Fruit fly (Drosophila melanogaster): ENCODE measurements around the gene CG12091.

Gene CG12091

dm6 chr3L:1517274-1518047 lies 19.2 kb downstream of the CG12091 start (continued):
- peak; percentile 52 for TF ChIP-seq CG32532 (GFP tag; IDR thresholded peaks at IDR 0.05)
- no peak for TF ChIP-seq hth (optimal IDR thresholded peaks at IDR 0.05)
- no peak for TF ChIP-seq CG31365 (tag; optimal IDR thresholded peaks at IDR 0.05)
- TF ChIP-seq CG8281 (tag; optimal IDR thresholded peaks at IDR 0.05) = no peak
- TF ChIP-seq B-H2 (GFP tag; optimal IDR thresholded peaks at IDR 0.05) = no peak
- no peak for TF ChIP-seq Lpt (GFP tag; optimal IDR thresholded peaks at IDR 0.05)
- TF ChIP-seq lov (optimal IDR thresholded peaks at IDR 0.05) = no peak
- no peak for TF ChIP-seq lov (GFP tag; IDR thresholded peaks at IDR 0.05)
- TF ChIP-seq zen2 (GFP tag; IDR thresholded peaks at IDR 0.05; ENCODE audit: partially characterized antibody) = peak; percentile 62
- no peak for TF ChIP-seq onecut (GFP tag; IDR thresholded peaks at IDR 0.05)
- TF ChIP-seq CG4730 (GFP tag; IDR thresholded peaks at IDR 0.05) = no peak
- peak; percentile 51; the same call in 1 of the 3 replicates for TF ChIP-seq CG34422 (GFP tag; IDR thresholded peaks at IDR 0.05)
- TF ChIP-seq zen (tag; optimal IDR thresholded peaks at IDR 0.05) = no peak
- TF ChIP-seq CG10462 (GFP tag; optimal IDR thresholded peaks at IDR 0.05) = peak; percentile 51
- peak; percentile 53 for TF ChIP-seq CG2129 (GFP tag; IDR thresholded peaks at IDR 0.05; ENCODE audit: partially characterized antibody)
- no peak for TF ChIP-seq CG3838 (GFP tag; optimal IDR thresholded peaks at IDR 0.05)
- TF ChIP-seq HLHmδ (GFP tag; optimal IDR thresholded peaks at IDR 0.05) = no peak
- no peak for TF ChIP-seq sc (optimal IDR thresholded peaks at IDR 0.05)
- no peak for TF ChIP-seq sc (GFP tag; optimal IDR thresholded peaks at IDR 0.05)
- no peak for TF ChIP-seq usp (GFP tag; optimal IDR thresholded peaks at IDR 0.05)
- TF ChIP-seq CG15073 (GFP tag; optimal IDR thresholded peaks at IDR 0.05) = no peak
- peak; percentile 55; the same call in 1 of the 2 replicates for TF ChIP-seq klu (GFP tag; IDR thresholded peaks at IDR 0.05)
- 0 out of 3 replicates have a peak, but pooled peaks have one; percentile 51 for TF ChIP-seq otp (GFP tag; IDR thresholded peaks at IDR 0.05)
- no peak for TF ChIP-seq CG15011 (GFP tag; optimal IDR thresholded peaks at IDR 0.05)
- peak; percentile 21 for TF ChIP-seq CG18262 (tag; optimal IDR thresholded peaks at IDR 0.05)
- peak; percentile 61 for TF ChIP-seq lab (GFP tag; optimal IDR thresholded peaks at IDR 0.05)
- peak; percentile 69; the same call in 2 of the 3 replicates for TF ChIP-seq Optix (GFP tag; IDR thresholded peaks at IDR 0.05)
- TF ChIP-seq CG14860 (GFP tag; IDR thresholded peaks at IDR 0.05; ENCODE audit: partially characterized antibody) = peak; percentile 62; the same call in 2 of the 3 replicates
- TF ChIP-seq insv (GFP tag; optimal IDR thresholded peaks at IDR 0.05) = peak in 1 of 2 experiments; percentile 27
- TF ChIP-seq Abd-B (GFP tag; optimal IDR thresholded peaks at IDR 0.05) = peak; percentile 48
- peak; percentile 7 for TF ChIP-seq CG7928 (GFP tag; optimal IDR thresholded peaks at IDR 0.05)
- TF ChIP-seq CG9932 (GFP tag; IDR thresholded peaks at IDR 0.05) = peak; percentile 77
- no peak for TF ChIP-seq CG5953 (GFP tag; IDR thresholded peaks at IDR 0.05)
- peak; percentile 70 for TF ChIP-seq hb (GFP tag; IDR thresholded peaks at IDR 0.05; ENCODE audit: partially characterized antibody)
- TF ChIP-seq CG4854 (GFP tag; optimal IDR thresholded peaks at IDR 0.05) = no peak
- TF ChIP-seq dimm (GFP tag; IDR thresholded peaks at IDR 0.05) = no peak
- TF ChIP-seq CG8359 (GFP tag; optimal IDR thresholded peaks at IDR 0.05; ENCODE audit: borderline replicate concordance) = no peak
- peak; percentile 63 for TF ChIP-seq her (GFP tag; optimal IDR thresholded peaks at IDR 0.05)
- TF ChIP-seq CG15479 (GFP tag; optimal IDR thresholded peaks at IDR 0.05) = no peak
- TF ChIP-seq CG9876 (GFP tag; optimal IDR thresholded peaks at IDR 0.05) = peak; percentile 29
- peak; percentile 69 for TF ChIP-seq CG18011 (GFP tag; optimal IDR thresholded peaks at IDR 0.05)
- TF ChIP-seq PHDP (tag; optimal IDR thresholded peaks at IDR 0.05) = no peak
- peak; percentile 77 for TF ChIP-seq Hsf (GFP tag; optimal IDR thresholded peaks at IDR 0.05)
- TF ChIP-seq E2f1 (GFP tag; IDR thresholded peaks at IDR 0.05) = no peak; the same call in 1 of the 2 replicates
- TF ChIP-seq CG10366 (GFP tag; IDR thresholded peaks at IDR 0.05) = peak; percentile 52; the same call in 1 of the 2 replicates
- peak; percentile 37 for TF ChIP-seq dm (GFP tag; optimal IDR thresholded peaks at IDR 0.05)
- TF ChIP-seq croc (GFP tag; conservative IDR thresholded peaks at IDR 0.05) = no peak
- no peak for TF ChIP-seq gem (tag; optimal IDR thresholded peaks at IDR 0.05)
- TF ChIP-seq Rx (GFP tag; IDR thresholded peaks at IDR 0.05) = peak; percentile 35; the same call in 1 of the 2 replicates
- no peak for TF ChIP-seq CG2875 (GFP tag; optimal IDR thresholded peaks at IDR 0.05)
